Worm (Caenorhabditis elegans) whole organism, young adult: ENCODE measurements around the gene sre-43.

Experiments used
- F57A8.1 ChIP-seq: fragments of 200-800 bp; sonication (Bioruptor generic); optimal IDR thresholded peaks from 2 replicates; lab custom pipeline; 2018; ENCODE audit warnings: mild to moderate bottlenecking, missing genetic modification characterization, moderate library complexity, missing compliant biosample characterization
- T07F8.4 ChIP-seq: sonication (generic microtip); optimal IDR thresholded peaks from 2 replicates; lab custom pipeline; 2016; ENCODE audit warnings: mild to moderate bottlenecking, missing genetic modification characterization, moderate library complexity, missing compliant biosample characterization
- Y53F4B.3 ChIP-seq: fragments of 200-800 bp; sonication (Bioruptor generic); IDR thresholded peaks from 2 replicates; pipeline ENCODE4 v1.3.6; 2022; ENCODE audit warnings: missing genetic modification reagents, missing genetic modification characterization, missing compliant biosample characterization
- Y53G8AR.9 ChIP-seq: fragments of 200-800 bp; sonication (Bioruptor generic); conservative IDR thresholded peaks from 2 replicates; pipeline ENCODE4 v1.3.6; 2022; ENCODE audit warnings: missing genetic modification reagents, missing genetic modification characterization, missing compliant biosample characterization
- Y56A3A.18 ChIP-seq: fragments of 200-800 bp; sonication (Bioruptor generic); IDR thresholded peaks from 2 replicates; pipeline ENCODE4 v1.3.6; 2022; ENCODE audit warnings: missing genetic modification reagents, missing genetic modification characterization, missing compliant biosample characterization
- Y79H2A.3 ChIP-seq: fragments of 200-800 bp; sonication (Bioruptor generic); conservative IDR thresholded peaks from 2 replicates; pipeline ENCODE4 v1.3.6; 2022; ENCODE audit warnings: missing genetic modification reagents, missing genetic modification characterization, missing compliant biosample characterization
- Y95B8A.8 ChIP-seq: fragments of 200-800 bp; sonication (Bioruptor generic); IDR thresholded peaks from 2 replicates; pipeline ENCODE4 v1.3.6; 2022; ENCODE audit warnings: missing genetic modification reagents, missing genetic modification characterization, missing compliant biosample characterization
- ama-1 ChIP-seq, 3 experiments: fragments of 150-350 bp in 1 of 3; sonication (generic microtip) in 2 of 3; optimal IDR thresholded peaks; 2 replicates each; lab custom pipeline; 2014 to 2018; ENCODE audit warnings: missing biosample characterization in 2 of 3, missing genetic modification characterization in 2 of 3, missing genetic modification reagents in 2 of 3
- aptf-2 ChIP-seq: fragments of 200-800 bp; sonication (Bioruptor generic); conservative IDR thresholded peaks from 2 replicates; pipeline ENCODE4 v1.3.6; 2022; ENCODE audit warnings: missing genetic modification reagents, missing genetic modification characterization, missing compliant biosample characterization
- attf-5 ChIP-seq: fragments of 200-800 bp; sonication (Bioruptor generic); optimal IDR thresholded peaks from 2 replicates; lab custom pipeline; 2018; ENCODE audit warnings: mild to moderate bottlenecking, missing genetic modification characterization, missing compliant biosample characterization
- ccch-3 ChIP-seq: fragments of 200-800 bp; sonication (Bioruptor generic); optimal IDR thresholded peaks from 2 replicates; lab custom pipeline; 2018; ENCODE audit warnings: mild to moderate bottlenecking, missing genetic modification characterization, missing compliant biosample characterization
- cebp-1 ChIP-seq, 2 experiments: fragments of 200-800 bp in 1 of 2; sonication (Bioruptor generic) in 1 of 2; sonication (generic microtip) in 1 of 2; IDR thresholded peaks in 1 of 2; optimal IDR thresholded peaks in 1 of 2; 2 replicates each; pipeline versions ENCODE4 v1.3.6 to Lab custom; 2017 to 2022; ENCODE audit warnings: missing compliant biosample characterization in 2 of 2, missing genetic modification characterization in 2 of 2, mild to moderate bottlenecking in 1 of 2, missing genetic modification reagents in 1 of 2, moderate library complexity in 1 of 2
- cebp-2 ChIP-seq: fragments of 200-800 bp; sonication (Bioruptor generic); IDR thresholded peaks from 2 replicates; pipeline ENCODE4 v1.3.6; 2022; ENCODE audit warnings: missing genetic modification characterization, missing compliant biosample characterization
- ceh-27 ChIP-seq: fragments of 200-800 bp; sonication (Bioruptor generic); optimal IDR thresholded peaks from 2 replicates; lab custom pipeline; 2018; ENCODE audit warnings: mild to moderate bottlenecking, missing genetic modification characterization, moderate library complexity, missing compliant biosample characterization
- ceh-40 ChIP-seq: fragments of 200-800 bp; sonication (Bioruptor generic); IDR thresholded peaks from 2 replicates; pipeline ENCODE4 v1.3.6; 2022; ENCODE audit warnings: missing genetic modification characterization, missing compliant biosample characterization
- ceh-58 ChIP-seq: fragments of 200-800 bp; sonication (Bioruptor generic); IDR thresholded peaks from 2 replicates; pipeline ENCODE4 v1.3.6; 2022; ENCODE audit warnings: missing genetic modification characterization, missing compliant biosample characterization
- dox-1 ChIP-seq: fragments of 200-800 bp; sonication (Bioruptor generic); IDR thresholded peaks from 2 replicates; pipeline ENCODE4 v1.3.6; 2022; ENCODE audit warnings: missing genetic modification reagents, missing genetic modification characterization, missing compliant biosample characterization
- dpl-1 ChIP-seq: fragments of 150-350 bp; optimal IDR thresholded peaks from 2 replicates; lab custom pipeline; 2014; ENCODE audit warnings: missing biosample characterization, missing genetic modification reagents, missing genetic modification characterization
- egl-18 ChIP-seq: fragments of 200-800 bp; sonication (Bioruptor generic); IDR thresholded peaks from 2 replicates; pipeline ENCODE4 v1.3.6; 2022; ENCODE audit warnings: missing genetic modification reagents, missing genetic modification characterization, missing compliant biosample characterization
- ekl-4 ChIP-seq: fragments of 200-800 bp; sonication (Bioruptor generic); IDR thresholded peaks from 2 replicates; pipeline ENCODE4 v1.3.6; 2022; ENCODE audit warnings: missing genetic modification reagents, missing genetic modification characterization, missing compliant biosample characterization
- ets-4 ChIP-seq: fragments of 200-800 bp; sonication (Bioruptor generic); optimal IDR thresholded peaks from 2 replicates; lab custom pipeline; 2018; ENCODE audit warnings: mild to moderate bottlenecking, missing genetic modification characterization, missing compliant biosample characterization
- hlh-12 ChIP-seq: sonication (generic microtip); optimal IDR thresholded peaks from 2 replicates; lab custom pipeline; 2016; ENCODE audit warnings: missing genetic modification characterization, missing compliant biosample characterization
- hmg-20 ChIP-seq: fragments of 200-800 bp; sonication (Bioruptor generic); IDR thresholded peaks from 2 replicates; pipeline ENCODE4 v1.3.6; 2022; ENCODE audit warnings: missing genetic modification reagents, missing genetic modification characterization, missing compliant biosample characterization
- hrde-1 ChIP-seq: sonication (generic microtip); optimal IDR thresholded peaks from 2 replicates; lab custom pipeline; 2016; ENCODE audit warnings: missing genetic modification characterization, mild to moderate bottlenecking, missing compliant biosample characterization, moderate library complexity, missing genotype, missing genetic modification reagents, borderline replicate concordance
- hsf-1 ChIP-seq: fragments of 200-800 bp; sonication (Bioruptor generic); IDR thresholded peaks from 2 replicates; pipeline ENCODE4 v1.3.6; 2022; ENCODE audit warnings: missing genetic modification reagents, missing genetic modification characterization, missing compliant biosample characterization
- lag-1 ChIP-seq: fragments of 200-800 bp; sonication (Bioruptor generic); IDR thresholded peaks from 2 replicates; pipeline ENCODE4 v1.3.6; 2022; ENCODE audit warnings: missing genetic modification reagents, missing genetic modification characterization, missing compliant biosample characterization
- lin-35 ChIP-seq, 3 experiments: fragments of 150-350 bp in 2 of 3; sonication (generic microtip) in 1 of 3; optimal IDR thresholded peaks; 2 replicates each; lab custom pipeline; 2014 to 2018; ENCODE audit warnings: missing biosample characterization in 3 of 3, missing genetic modification characterization in 3 of 3, missing genetic modification reagents in 3 of 3
- lin-40 ChIP-seq: sonication (generic microtip); optimal IDR thresholded peaks from 2 replicates; lab custom pipeline; 2016; ENCODE audit warnings: missing genetic modification characterization, mild to moderate bottlenecking, missing compliant biosample characterization, missing genotype, missing genetic modification reagents
- lin-54 ChIP-seq: fragments of 200-800 bp; sonication (Bioruptor generic); optimal IDR thresholded peaks from 2 replicates; lab custom pipeline; 2018; ENCODE audit warnings: mild to moderate bottlenecking, missing genetic modification characterization, missing compliant biosample characterization
- lir-1 ChIP-seq: fragments of 200-800 bp; sonication (Bioruptor generic); conservative IDR thresholded peaks from 2 replicates; pipeline ENCODE4 v1.3.6; 2022; ENCODE audit warnings: missing genetic modification reagents, missing genetic modification characterization, missing compliant biosample characterization
- madf-10 ChIP-seq: sonication (generic microtip); optimal IDR thresholded peaks from 2 replicates; lab custom pipeline; 2016; ENCODE audit warnings: mild to moderate bottlenecking, missing genetic modification characterization, missing compliant biosample characterization
- madf-8 ChIP-seq: fragments of 200-800 bp; sonication (Bioruptor generic); conservative IDR thresholded peaks from 2 replicates; pipeline ENCODE4 v1.3.6; 2022; ENCODE audit warnings: missing genetic modification reagents, missing genetic modification characterization, missing compliant biosample characterization
- mel-28 ChIP-seq: sonication (generic microtip); optimal IDR thresholded peaks from 2 replicates; lab custom pipeline; 2016; ENCODE audit warnings: borderline replicate concordance, mild to moderate bottlenecking, missing genetic modification characterization, missing compliant biosample characterization
- mxl-1 ChIP-seq: sonication (generic microtip); optimal IDR thresholded peaks from 2 replicates; lab custom pipeline; 2016; ENCODE audit warnings: missing genetic modification characterization, missing compliant biosample characterization
- nfya-1 ChIP-seq: sonication (generic microtip); optimal IDR thresholded peaks from 2 replicates; lab custom pipeline; 2017; ENCODE audit warnings: antibody characterized with exemption, missing compliant biosample characterization, missing genetic modification characterization, borderline replicate concordance; ENCODE audit not compliant: insufficient read depth
- nfyb-1 ChIP-seq: fragments of 200-800 bp; sonication (Bioruptor generic); IDR thresholded peaks from 2 replicates; pipeline ENCODE4 v1.3.6; 2022; ENCODE audit warnings: missing genetic modification reagents, missing genetic modification characterization, missing compliant biosample characterization
- nhr-120 ChIP-seq: fragments of 200-800 bp; sonication (Bioruptor generic); IDR thresholded peaks from 2 replicates; pipeline ENCODE4 v1.3.6; 2022; ENCODE audit warnings: missing genetic modification characterization, missing compliant biosample characterization
- nhr-179 ChIP-seq: sonication (generic microtip); optimal IDR thresholded peaks from 2 replicates; lab custom pipeline; 2016; ENCODE audit warnings: mild to moderate bottlenecking, missing genetic modification characterization, missing compliant biosample characterization
- nhr-80 ChIP-seq: sonication (generic microtip); optimal IDR thresholded peaks from 2 replicates; lab custom pipeline; 2016; ENCODE audit warnings: missing genetic modification characterization, missing compliant biosample characterization
- pha-4 ChIP-seq: fragments of 150-350 bp; sonication (generic microtip); optimal IDR thresholded peaks from 2 replicates; lab custom pipeline; 2014; ENCODE audit warnings: missing biosample characterization, missing genetic modification reagents, missing genetic modification characterization
- repo-1 ChIP-seq: sonication (generic microtip); optimal IDR thresholded peaks from 2 replicates; lab custom pipeline; 2017; ENCODE audit warnings: mild to moderate bottlenecking, missing genetic modification characterization, missing compliant biosample characterization
- snpc-3.4 ChIP-seq: sonication (generic microtip); optimal IDR thresholded peaks from 2 replicates; lab custom pipeline; 2017; ENCODE audit warnings: missing genetic modification characterization, mild to moderate bottlenecking, missing compliant biosample characterization, antibody characterized with exemption, moderate library complexity, missing genotype, missing genetic modification reagents
- somi-1 ChIP-seq: fragments of 200-800 bp; sonication (Bioruptor generic); optimal IDR thresholded peaks from 2 replicates; lab custom pipeline; 2018; ENCODE audit warnings: mild to moderate bottlenecking, missing genetic modification characterization, missing compliant biosample characterization
- tbx-9 ChIP-seq: sonication (generic microtip); optimal IDR thresholded peaks from 2 replicates; lab custom pipeline; 2016; ENCODE audit warnings: borderline replicate concordance, missing genetic modification characterization, inconsistent platforms, missing compliant biosample characterization
- tlf-1 ChIP-seq: fragments of 200-800 bp; sonication (Bioruptor generic); optimal IDR thresholded peaks from 2 replicates; lab custom pipeline; 2018; ENCODE audit warnings: mild to moderate bottlenecking, missing genetic modification characterization, missing compliant biosample characterization
- unc-130 ChIP-seq: sonication (generic microtip); optimal IDR thresholded peaks from 2 replicates; lab custom pipeline; 2016; ENCODE audit warnings: missing genetic modification reagents, missing genetic modification characterization, missing compliant biosample characterization
- xnd-1 ChIP-seq: sonication (generic microtip); optimal IDR thresholded peaks from 2 replicates; lab custom pipeline; 2016; ENCODE audit warnings: missing genotype, missing genetic modification reagents, missing genetic modification characterization, missing compliant biosample characterization
- zfh-2 ChIP-seq: fragments of 200-800 bp; sonication (Bioruptor generic); conservative IDR thresholded peaks from 2 replicates; pipeline ENCODE4 v1.3.6; 2022; ENCODE audit warnings: missing genetic modification reagents, missing genetic modification characterization, missing compliant biosample characterization
- ztf-25 ChIP-seq: fragments of 200-800 bp; sonication (Bioruptor generic); IDR thresholded peaks from 2 replicates; pipeline ENCODE4 v1.3.6; 2022; ENCODE audit warnings: missing genetic modification reagents, missing genetic modification characterization, missing compliant biosample characterization

Gene sre-43

DNA sequence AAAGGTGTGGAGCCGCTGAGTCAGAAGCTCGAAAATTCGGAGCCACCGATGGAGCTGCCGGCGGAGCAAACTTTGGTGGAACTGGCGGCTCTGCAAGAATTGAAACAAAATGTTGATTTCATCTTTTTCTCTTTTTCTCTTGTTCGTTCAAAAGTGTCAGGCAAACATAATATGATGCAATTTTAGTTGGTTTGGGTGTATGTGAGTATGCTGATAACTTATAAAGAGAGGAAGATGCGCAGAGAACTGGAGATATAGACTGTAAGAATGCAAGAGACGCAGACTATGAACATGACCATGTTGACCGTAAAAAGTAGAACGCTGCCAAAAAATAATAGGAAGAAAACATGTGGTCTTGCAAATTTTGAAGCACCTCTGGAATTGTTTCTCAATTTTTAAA is 14.8 kb downstream of the sre-43 start (continued):
- no peak for TF ChIP-seq pha-4 (tag; lab: Kevin White, UChicago)
- TF ChIP-seq xnd-1: no peak
- no peak for TF ChIP-seq Y53F4B.3 (GFP tag; lab: Robert Waterston, UW)
- no peak for TF ChIP-seq repo-1 (tag; lab: Kevin White, UChicago)
- no peak for TF ChIP-seq Y56A3A.18
- no peak for TF ChIP-seq nfyb-1 (GFP tag; lab: Robert Waterston, UW)
- TF ChIP-seq nhr-179 (tag; lab: Kevin White, UChicago): no peak
- no peak for TF ChIP-seq madf-8
- TF ChIP-seq ama-1 (optimal IDR thresholded peaks at IDR 0.05; lab: Kevin White, UChicago): no peak
- TF ChIP-seq ama-1 (GFP tag; optimal IDR thresholded peaks at IDR 0.05; lab: Kevin White, UChicago): no peak
- TF ChIP-seq ets-4: no peak
- TF ChIP-seq aptf-2 (GFP tag; lab: Robert Waterston, UW): no peak
- 0 out of 2 replicates have a peak, but pooled peaks have one; percentile 79 for TF ChIP-seq cebp-2 (GFP tag; lab: Robert Waterston, UW)
- no peak for TF ChIP-seq T07F8.4 (tag; lab: Kevin White, UChicago)
- TF ChIP-seq nhr-120: no peak
- TF ChIP-seq Y79H2A.3 (GFP tag; lab: Robert Waterston, UW): no peak
- no peak for TF ChIP-seq ceh-27
- TF ChIP-seq cebp-1 (GFP tag; IDR thresholded peaks at IDR 0.05; lab: Robert Waterston, UW): no peak
- peak; percentile 34 for TF ChIP-seq cebp-1 (tag; optimal IDR thresholded peaks at IDR 0.05; lab: Kevin White, UChicago)
- TF ChIP-seq ceh-40 (GFP tag; lab: Robert Waterston, UW): no peak
- TF ChIP-seq tlf-1 (GFP tag; lab: Kevin White, UChicago): no peak
- TF ChIP-seq ekl-4: no peak
- no peak for TF ChIP-seq tbx-9 (tag; lab: Kevin White, UChicago)
- TF ChIP-seq lin-40: peak; percentile 50
- no peak for TF ChIP-seq snpc-3.4 (tag; lab: Kevin White, UChicago)
- no peak for TF ChIP-seq Y53G8AR.9 (GFP tag; lab: Robert Waterston, UW)
- no peak for TF ChIP-seq hmg-20 (GFP tag; lab: Robert Waterston, UW)
- no peak for TF ChIP-seq madf-10 (tag; lab: Kevin White, UChicago)
- TF ChIP-seq dpl-1: no peak
- TF ChIP-seq attf-5: no peak
- no peak for TF ChIP-seq egl-18
- peak; percentile 31; the same call in 1 of the 2 replicates for TF ChIP-seq zfh-2 (GFP tag; lab: Robert Waterston, UW)
- no peak for TF ChIP-seq hlh-12 (tag; lab: Kevin White, UChicago)
- TF ChIP-seq nfya-1 (tag; lab: Kevin White, UChicago): no peak
- no peak for TF ChIP-seq lag-1 (GFP tag; lab: Robert Waterston, UW)
- TF ChIP-seq lin-54 (GFP tag; lab: Kevin White, UChicago): no peak
- no peak for TF ChIP-seq ccch-3 (GFP tag; lab: Kevin White, UChicago)
- TF ChIP-seq nhr-80 (tag; lab: Kevin White, UChicago): peak; percentile 86
- TF ChIP-seq hsf-1 (GFP tag; lab: Robert Waterston, UW): no peak
- no peak for TF ChIP-seq mel-28
- no peak for TF ChIP-seq lir-1
- no peak for TF ChIP-seq unc-130 (GFP tag; lab: Kevin White, UChicago)
- peak; percentile 42 for TF ChIP-seq dox-1 (GFP tag; lab: Robert Waterston, UW)
- TF ChIP-seq mxl-1 (tag; lab: Kevin White, UChicago): no peak
- no peak for TF ChIP-seq hrde-1
- no peak for TF ChIP-seq ceh-58 (GFP tag; lab: Robert Waterston, UW)
- no peak for TF ChIP-seq ztf-25
- no peak for TF ChIP-seq F57A8.1 (GFP tag; lab: Kevin White, UChicago)
- no peak for TF ChIP-seq Y95B8A.8 (GFP tag; lab: Robert Waterston, UW)
- no peak for TF ChIP-seq lin-35 (GFP tag; optimal IDR thresholded peaks at IDR 0.05; lab: Kevin White, UChicago)
- no peak for TF ChIP-seq somi-1 (GFP tag; lab: Kevin White, UChicago)
